Worm (Caenorhabditis elegans) whole organism, young adult: ENCODE results near the gene C54D10.10.

ENCODE experiments used
- B0261.1 ChIP-seq: sonication (generic microtip); optimal IDR thresholded peaks from 2 replicates; lab custom pipeline; 2016; ENCODE audit warnings: mild to moderate bottlenecking, missing genetic modification characterization, moderate library complexity, missing compliant biosample characterization
- B0336.3 ChIP-seq: fragments of 200-800 bp; sonication (Bioruptor generic); IDR thresholded peaks from 2 replicates; pipeline ENCODE4 v1.3.6; 2022; ENCODE audit warnings: missing genetic modification characterization, missing compliant biosample characterization
- F33H1.4 ChIP-seq: fragments of 200-800 bp; sonication (Bioruptor generic); IDR thresholded peaks from 2 replicates; pipeline ENCODE4 v1.3.6; 2022; ENCODE audit warnings: missing genetic modification reagents, missing genetic modification characterization, missing compliant biosample characterization
- T07F8.4 ChIP-seq: sonication (generic microtip); optimal IDR thresholded peaks from 2 replicates; lab custom pipeline; 2016; ENCODE audit warnings: mild to moderate bottlenecking, missing genetic modification characterization, moderate library complexity, missing compliant biosample characterization
- Y53F4B.3 ChIP-seq: fragments of 200-800 bp; sonication (Bioruptor generic); IDR thresholded peaks from 2 replicates; pipeline ENCODE4 v1.3.6; 2022; ENCODE audit warnings: missing genetic modification reagents, missing genetic modification characterization, missing compliant biosample characterization
- Y67H2A.10 ChIP-seq: fragments of 200-800 bp; sonication (Bioruptor generic); conservative IDR thresholded peaks from 2 replicates; pipeline ENCODE4 v1.3.6; 2022; ENCODE audit warnings: missing genetic modification reagents, missing genetic modification characterization, missing compliant biosample characterization
- ZK185.1 ChIP-seq: sonication (generic microtip); optimal IDR thresholded peaks from 2 replicates; lab custom pipeline; 2016; ENCODE audit warnings: mild to moderate bottlenecking, missing genetic modification characterization, missing compliant biosample characterization; ENCODE audit not compliant: poor library complexity, severe bottlenecking
- aptf-3 ChIP-seq: fragments of 200-800 bp; sonication (Bioruptor generic); IDR thresholded peaks from 2 replicates; pipeline ENCODE4 v1.3.6; 2022; ENCODE audit warnings: missing genetic modification characterization, missing compliant biosample characterization
- bed-2 ChIP-seq: fragments of 200-800 bp; sonication (Bioruptor generic); IDR thresholded peaks from 2 replicates; pipeline ENCODE4 v1.3.6; 2022; ENCODE audit warnings: missing genetic modification reagents, missing genetic modification characterization, missing compliant biosample characterization
- cebp-1 ChIP-seq, 2 experiments: fragments of 200-800 bp in 1 of 2; sonication (Bioruptor generic) in 1 of 2; sonication (generic microtip) in 1 of 2; IDR thresholded peaks in 1 of 2; optimal IDR thresholded peaks in 1 of 2; 2 replicates each; pipeline versions ENCODE4 v1.3.6 to Lab custom; 2017 to 2022; ENCODE audit warnings: missing compliant biosample characterization in 2 of 2, missing genetic modification characterization in 2 of 2, mild to moderate bottlenecking in 1 of 2, missing genetic modification reagents in 1 of 2, moderate library complexity in 1 of 2
- cebp-2 ChIP-seq: fragments of 200-800 bp; sonication (Bioruptor generic); IDR thresholded peaks from 2 replicates; pipeline ENCODE4 v1.3.6; 2022; ENCODE audit warnings: missing genetic modification characterization, missing compliant biosample characterization
- ceh-100 ChIP-seq: fragments of 200-800 bp; sonication (Bioruptor generic); IDR thresholded peaks from 2 replicates; pipeline ENCODE4 v1.3.6; 2022; ENCODE audit warnings: missing genetic modification reagents, missing genetic modification characterization, missing compliant biosample characterization
- ceh-58 ChIP-seq: fragments of 200-800 bp; sonication (Bioruptor generic); IDR thresholded peaks from 2 replicates; pipeline ENCODE4 v1.3.6; 2022; ENCODE audit warnings: missing genetic modification characterization, missing compliant biosample characterization
- ceh-91 ChIP-seq: fragments of 200-800 bp; sonication (Bioruptor generic); IDR thresholded peaks from 2 replicates; pipeline ENCODE4 v1.3.6; 2022; ENCODE audit warnings: missing genetic modification reagents, missing genetic modification characterization, missing compliant biosample characterization
- chd-7 ChIP-seq: sonication (generic microtip); optimal IDR thresholded peaks from 2 replicates; lab custom pipeline; 2016; ENCODE audit warnings: mild to moderate bottlenecking, missing genetic modification characterization, moderate library complexity, missing compliant biosample characterization
- die-1 ChIP-seq: sonication (generic microtip); optimal IDR thresholded peaks from 2 replicates; lab custom pipeline; 2016; ENCODE audit warnings: missing genotype, mild to moderate bottlenecking, missing genetic modification characterization, missing compliant biosample characterization
- efl-1 ChIP-seq: fragments of 150-350 bp; optimal IDR thresholded peaks from 2 replicates; lab custom pipeline; 2014; ENCODE audit warnings: missing biosample characterization, missing genetic modification reagents, missing genetic modification characterization
- egl-18 ChIP-seq: fragments of 200-800 bp; sonication (Bioruptor generic); IDR thresholded peaks from 2 replicates; pipeline ENCODE4 v1.3.6; 2022; ENCODE audit warnings: missing genetic modification reagents, missing genetic modification characterization, missing compliant biosample characterization
- egrh-3 ChIP-seq: fragments of 200-800 bp; sonication (Bioruptor generic); IDR thresholded peaks from 2 replicates; pipeline ENCODE4 v1.3.6; 2022; ENCODE audit warnings: missing genetic modification reagents, missing genetic modification characterization, missing compliant biosample characterization
- ekl-4 ChIP-seq: fragments of 200-800 bp; sonication (Bioruptor generic); IDR thresholded peaks from 2 replicates; pipeline ENCODE4 v1.3.6; 2022; ENCODE audit warnings: missing genetic modification reagents, missing genetic modification characterization, missing compliant biosample characterization
- ets-4 ChIP-seq: fragments of 200-800 bp; sonication (Bioruptor generic); optimal IDR thresholded peaks from 2 replicates; lab custom pipeline; 2018; ENCODE audit warnings: mild to moderate bottlenecking, missing genetic modification characterization, missing compliant biosample characterization
- hmg-20 ChIP-seq: fragments of 200-800 bp; sonication (Bioruptor generic); IDR thresholded peaks from 2 replicates; pipeline ENCODE4 v1.3.6; 2022; ENCODE audit warnings: missing genetic modification reagents, missing genetic modification characterization, missing compliant biosample characterization
- lag-1 ChIP-seq: fragments of 200-800 bp; sonication (Bioruptor generic); IDR thresholded peaks from 2 replicates; pipeline ENCODE4 v1.3.6; 2022; ENCODE audit warnings: missing genetic modification reagents, missing genetic modification characterization, missing compliant biosample characterization
- lin-35 ChIP-seq, 3 experiments: fragments of 150-350 bp in 2 of 3; sonication (generic microtip) in 1 of 3; optimal IDR thresholded peaks; 2 replicates each; lab custom pipeline; 2014 to 2018; ENCODE audit warnings: missing biosample characterization in 3 of 3, missing genetic modification characterization in 3 of 3, missing genetic modification reagents in 3 of 3
- lir-1 ChIP-seq: fragments of 200-800 bp; sonication (Bioruptor generic); conservative IDR thresholded peaks from 2 replicates; pipeline ENCODE4 v1.3.6; 2022; ENCODE audit warnings: missing genetic modification reagents, missing genetic modification characterization, missing compliant biosample characterization
- lsy-27 ChIP-seq: sonication (generic microtip); optimal IDR thresholded peaks from 2 replicates; lab custom pipeline; 2017; ENCODE audit warnings: missing genetic modification characterization, mild to moderate bottlenecking, missing compliant biosample characterization, antibody characterized with exemption, missing genotype, borderline replicate concordance; ENCODE audit not compliant: insufficient read depth
- mcd-1 ChIP-seq: fragments of 200-800 bp; sonication (Bioruptor generic); IDR thresholded peaks from 2 replicates; pipeline ENCODE4 v1.3.6; 2022; ENCODE audit warnings: missing genetic modification reagents, missing genetic modification characterization, missing compliant biosample characterization
- mxl-1 ChIP-seq: sonication (generic microtip); optimal IDR thresholded peaks from 2 replicates; lab custom pipeline; 2016; ENCODE audit warnings: missing genetic modification characterization, missing compliant biosample characterization
- nhr-120 ChIP-seq: fragments of 200-800 bp; sonication (Bioruptor generic); IDR thresholded peaks from 2 replicates; pipeline ENCODE4 v1.3.6; 2022; ENCODE audit warnings: missing genetic modification characterization, missing compliant biosample characterization
- rcor-1 ChIP-seq: fragments of 200-800 bp; sonication (Bioruptor generic); IDR thresholded peaks from 2 replicates; pipeline ENCODE4 v1.3.6; 2022; ENCODE audit warnings: missing genetic modification reagents, missing genetic modification characterization, missing compliant biosample characterization
- snpc-1.3 ChIP-seq: sonication (generic microtip); optimal IDR thresholded peaks from 2 replicates; lab custom pipeline; 2017; ENCODE audit warnings: missing genetic modification characterization, mild to moderate bottlenecking, missing compliant biosample characterization, antibody characterized with exemption, moderate library complexity, missing genotype, missing genetic modification reagents; ENCODE audit not compliant: insufficient read depth
- sptf-2 ChIP-seq: fragments of 200-800 bp; sonication (Bioruptor generic); optimal IDR thresholded peaks from 2 replicates; lab custom pipeline; 2018; ENCODE audit warnings: mild to moderate bottlenecking, missing genetic modification characterization, missing compliant biosample characterization
- tbx-9 ChIP-seq: sonication (generic microtip); optimal IDR thresholded peaks from 2 replicates; lab custom pipeline; 2016; ENCODE audit warnings: borderline replicate concordance, missing genetic modification characterization, inconsistent platforms, missing compliant biosample characterization
- unc-62 ChIP-seq: fragments of 150-350 bp; optimal IDR thresholded peaks from 2 replicates; lab custom pipeline; 2014; ENCODE audit warnings: missing biosample characterization, missing genetic modification reagents, missing genetic modification characterization
- zfh-2 ChIP-seq: fragments of 200-800 bp; sonication (Bioruptor generic); conservative IDR thresholded peaks from 2 replicates; pipeline ENCODE4 v1.3.6; 2022; ENCODE audit warnings: missing genetic modification reagents, missing genetic modification characterization, missing compliant biosample characterization
- ztf-22 ChIP-seq: fragments of 200-800 bp; sonication (Bioruptor generic); optimal IDR thresholded peaks from 2 replicates; lab custom pipeline; 2018; ENCODE audit warnings: mild to moderate bottlenecking, missing genetic modification characterization, moderate library complexity, missing compliant biosample characterization
- ztf-28 ChIP-seq: fragments of 200-800 bp; sonication (Bioruptor generic); IDR thresholded peaks from 2 replicates; pipeline ENCODE4 v1.3.6; 2022; ENCODE audit warnings: missing genetic modification reagents, missing genetic modification characterization, missing compliant biosample characterization
- ztf-3 ChIP-seq: fragments of 200-800 bp; sonication (Bioruptor generic); optimal IDR thresholded peaks from 2 replicates; lab custom pipeline; 2018; ENCODE audit warnings: mild to moderate bottlenecking, missing genetic modification characterization, missing compliant biosample characterization
- ztf-6 ChIP-seq: fragments of 200-800 bp; sonication (Bioruptor generic); IDR thresholded peaks from 2 replicates; pipeline ENCODE4 v1.3.6; 2022; ENCODE audit warnings: missing genetic modification reagents, missing genetic modification characterization, missing compliant biosample characterization

C54D10.10 gene

ce11 chrV:12465399-12465798 lies 15.6 kb upstream of the C54D10.10 start (continued):
- TF ChIP-seq aptf-3 (GFP tag; lab: Robert Waterston, UW): no peak
- no peak for TF ChIP-seq Y67H2A.10 (GFP tag; lab: Robert Waterston, UW)
- no peak for TF ChIP-seq lir-1 (GFP tag; lab: Robert Waterston, UW)
- TF ChIP-seq ZK185.1 (tag; lab: Kevin White, UChicago): peak; percentile 2
- TF ChIP-seq egl-18 (GFP tag; lab: Robert Waterston, UW): no peak
- no peak for TF ChIP-seq efl-1 (GFP tag; lab: Kevin White, UChicago)
- no peak for TF ChIP-seq B0261.1 (tag; lab: Kevin White, UChicago)
- no peak for TF ChIP-seq unc-62 (GFP tag; lab: Kevin White, UChicago)
- no peak for TF ChIP-seq ztf-3 (GFP tag; lab: Kevin White, UChicago)
- 0 out of 2 replicates have a peak, but pooled peaks have one; percentile 28 for TF ChIP-seq B0336.3 (GFP tag; lab: Robert Waterston, UW)
- no peak for TF ChIP-seq hmg-20
- no peak for TF ChIP-seq tbx-9 (tag; lab: Kevin White, UChicago)
- TF ChIP-seq chd-7 (tag; lab: Kevin White, UChicago): no peak
- 0 out of 2 replicates have a peak, but pooled peaks have one; percentile 32 for TF ChIP-seq rcor-1
- TF ChIP-seq F33H1.4: 0 out of 2 replicates have a peak, but pooled peaks have one; percentile 19
- TF ChIP-seq egrh-3 (GFP tag; lab: Robert Waterston, UW): peak; percentile 82
- no peak for TF ChIP-seq ztf-28 (GFP tag; lab: Robert Waterston, UW)
- TF ChIP-seq Y53F4B.3 (GFP tag; lab: Robert Waterston, UW): no peak
- TF ChIP-seq snpc-1.3 (tag; lab: Kevin White, UChicago): no peak
- no peak for TF ChIP-seq ceh-58 (GFP tag; lab: Robert Waterston, UW)
- no peak for TF ChIP-seq mxl-1 (tag; lab: Kevin White, UChicago)
- TF ChIP-seq bed-2 (GFP tag; lab: Robert Waterston, UW): 0 out of 2 replicates have a peak, but pooled peaks have one; percentile 38
- no peak for TF ChIP-seq T07F8.4 (tag; lab: Kevin White, UChicago)
- no peak for TF ChIP-seq ets-4 (GFP tag; lab: Kevin White, UChicago)
- TF ChIP-seq ceh-100 (GFP tag; lab: Robert Waterston, UW): no peak
- TF ChIP-seq ztf-22 (GFP tag; lab: Kevin White, UChicago): peak; percentile 0
- peak in 2 of 3 experiments; percentile 13 to 62 for TF ChIP-seq lin-35 (GFP tag; optimal IDR thresholded peaks at IDR 0.05; lab: Kevin White, UChicago)
- TF ChIP-seq ceh-91: no peak

ce11 chrV:12462908-12463307 lies 13.1 kb upstream of the C54D10.10 start, which contains the start of gene egl-10:
egl-10 (minus strand) TSS chrV:12463008.
- TF ChIP-seq ztf-6 (GFP tag; lab: Robert Waterston, UW) (no peak), zfh-2 (GFP tag; lab: Robert Waterston, UW) (0 out of 2 replicates have a peak, but pooled peaks have one; percentile 21)
- TF ChIP-seq, all 124 proteins: peak for 1

ce11 chrV:12460583-12460982 lies 10.8 kb upstream of the C54D10.10 start:
- TF ChIP-seq lag-1 (GFP tag; lab: Robert Waterston, UW) (no peak), die-1 (no peak), ceh-100 (GFP tag; lab: Robert Waterston, UW) (no peak), cebp-2 (GFP tag; lab: Robert Waterston, UW) (no peak), lsy-27 (tag; lab: Kevin White, UChicago) (no peak), lin-35 (GFP tag; optimal IDR thresholded peaks at IDR 0.05; lab: Kevin White, UChicago) (peak in 1 of 3 experiments; percentile 38), nhr-120 (no peak), cebp-1 (GFP tag; IDR thresholded peaks at IDR 0.05; lab: Robert Waterston, UW) (no peak), cebp-1 (tag; optimal IDR thresholded peaks at IDR 0.05; lab: Kevin White, UChicago) (peak; percentile 76), mcd-1 (GFP tag; lab: Robert Waterston, UW) (no peak), sptf-2 (GFP tag; lab: Kevin White, UChicago) (no peak), ekl-4 (GFP tag; lab: Robert Waterston, UW) (no peak), snpc-1.3 (tag; lab: Kevin White, UChicago) (no peak)
